Worm (Caenorhabditis elegans): ENCODE data around the gene clec-175.

clec-175 gene

ce11 chrIV:4408714-4409113 is 13.4 kb upstream of the clec-175 start:
- TF ChIP-seq ref-1 (GFP tag; conservative IDR thresholded peaks at IDR 0.05), result no peak
- no peak for TF ChIP-seq cog-1 (tag; optimal IDR thresholded peaks at IDR 0.05)
- TF ChIP-seq med-1 (GFP tag; optimal IDR thresholded peaks at IDR 0.05; ENCODE audit: insufficient read depth), result no peak
- TF ChIP-seq flt-1 (GFP tag; IDR thresholded peaks at IDR 0.05), result no peak
- no peak for TF ChIP-seq tab-1 (GFP tag; IDR thresholded peaks at IDR 0.05)
- no peak for TF ChIP-seq klf-2 (GFP tag; conservative IDR thresholded peaks at IDR 0.05)
- TF ChIP-seq ztf-23 (GFP tag; IDR thresholded peaks at IDR 0.05), result no peak

ce11 chrIV:4410526-4410925 is 11.6 kb upstream of the clec-175 start:
- TF ChIP-seq cog-1 (tag; optimal IDR thresholded peaks at IDR 0.05) (no peak), ztf-29 (GFP tag; IDR thresholded peaks at IDR 0.05) (no peak), tab-1 (GFP tag; IDR thresholded peaks at IDR 0.05) (no peak), klf-2 (GFP tag; conservative IDR thresholded peaks at IDR 0.05) (no peak), ztf-23 (GFP tag; IDR thresholded peaks at IDR 0.05) (no peak)

ce11 chrIV:4411311-4411947 is 10.7 kb upstream of the clec-175 start:
- TF ChIP-seq tab-1 (GFP tag; IDR thresholded peaks at IDR 0.05), result no peak
- TF ChIP-seq ztf-29 (GFP tag; IDR thresholded peaks at IDR 0.05), result no peak
- no peak for TF ChIP-seq med-1 (GFP tag; optimal IDR thresholded peaks at IDR 0.05; ENCODE audit: insufficient read depth)

- TF ChIP-seq ref-1 (GFP tag; conservative IDR thresholded peaks at IDR 0.05), result no peak
- no peak for TF ChIP-seq klf-2 (GFP tag; conservative IDR thresholded peaks at IDR 0.05)
- no peak for TF ChIP-seq cog-1 (tag; optimal IDR thresholded peaks at IDR 0.05)
- no peak for TF ChIP-seq med-1 (GFP tag; optimal IDR thresholded peaks at IDR 0.05; ENCODE audit: insufficient read depth)
- no peak for TF ChIP-seq T22C8.4 (GFP tag; IDR thresholded peaks at IDR 0.05)
- TF ChIP-seq ztf-23 (GFP tag; IDR thresholded peaks at IDR 0.05), result no peak
- no peak for TF ChIP-seq ztf-29 (GFP tag; IDR thresholded peaks at IDR 0.05)
- TF ChIP-seq flt-1 (GFP tag; IDR thresholded peaks at IDR 0.05), result no peak
- TF ChIP-seq tab-1 (GFP tag; IDR thresholded peaks at IDR 0.05), result no peak
These were observed 10.2 kb upstream of the clec-175 start for ce11 chrIV:4411948-4412335.

ce11 chrIV:4413114-4413513 is 9.0 kb upstream of the clec-175 start:
- TF ChIP-seq flt-1 (GFP tag; IDR thresholded peaks at IDR 0.05) (no peak), ref-1 (GFP tag; conservative IDR thresholded peaks at IDR 0.05) (no peak), ztf-23 (GFP tag; IDR thresholded peaks at IDR 0.05) (no peak), klf-2 (GFP tag; conservative IDR thresholded peaks at IDR 0.05) (no peak), cog-1 (tag; optimal IDR thresholded peaks at IDR 0.05) (no peak), ztf-29 (GFP tag; IDR thresholded peaks at IDR 0.05) (no peak), tab-1 (GFP tag; IDR thresholded peaks at IDR 0.05) (no peak), T22C8.4 (GFP tag; IDR thresholded peaks at IDR 0.05) (no peak)

ce11 chrIV:4423026-4423425 is 897 bp downstream of the clec-175 start:
- no peak for TF ChIP-seq cog-1 (tag; optimal IDR thresholded peaks at IDR 0.05)
- TF ChIP-seq tab-1 (GFP tag; IDR thresholded peaks at IDR 0.05), result no peak
- TF ChIP-seq ztf-29 (GFP tag; IDR thresholded peaks at IDR 0.05), result no peak
- no peak for TF ChIP-seq ref-1 (GFP tag; conservative IDR thresholded peaks at IDR 0.05)
- no peak for TF ChIP-seq ztf-23 (GFP tag; IDR thresholded peaks at IDR 0.05)
- no peak for TF ChIP-seq klf-2 (GFP tag; conservative IDR thresholded peaks at IDR 0.05)
- TF ChIP-seq flt-1 (GFP tag; IDR thresholded peaks at IDR 0.05), result no peak
- no peak for TF ChIP-seq T22C8.4 (GFP tag; IDR thresholded peaks at IDR 0.05)
- TF ChIP-seq med-1 (GFP tag; optimal IDR thresholded peaks at IDR 0.05; ENCODE audit: insufficient read depth), result no peak

- TF ChIP-seq T22C8.4 (GFP tag; IDR thresholded peaks at IDR 0.05), result no peak
- no peak for TF ChIP-seq klf-2 (GFP tag; conservative IDR thresholded peaks at IDR 0.05)
- TF ChIP-seq med-1 (GFP tag; optimal IDR thresholded peaks at IDR 0.05; ENCODE audit: insufficient read depth), result no peak
- no peak for TF ChIP-seq ztf-29 (GFP tag; IDR thresholded peaks at IDR 0.05)
These were observed 1.8 kb downstream of the clec-175 start for ce11 chrIV:4423885-4424284.

ce11 chrIV:4429901-4430300 is 7.8 kb downstream of the clec-175 start, which contains the start of the genes str-185 and R08C7.5:
Gene str-185, minus strand, starts transcription at chrIV:4430001.
Gene R08C7.5, plus strand, starts transcription at chrIV:4430229.
- TF ChIP-seq ztf-23 (GFP tag; IDR thresholded peaks at IDR 0.05), result no peak
- no peak for TF ChIP-seq flt-1 (GFP tag; IDR thresholded peaks at IDR 0.05)
- no peak for TF ChIP-seq tab-1 (GFP tag; IDR thresholded peaks at IDR 0.05)
- TF ChIP-seq T22C8.4 (GFP tag; IDR thresholded peaks at IDR 0.05), result no peak

- TF ChIP-seq klf-2 (GFP tag; conservative IDR thresholded peaks at IDR 0.05) (no peak), ztf-29 (GFP tag; IDR thresholded peaks at IDR 0.05) (no peak), ref-1 (GFP tag; conservative IDR thresholded peaks at IDR 0.05) (no peak)
These were observed 12.4 kb downstream of the clec-175 start, which contains the start of the genes R08C7.8 and R08C7.4 for ce11 chrIV:4434441-4435084. Gene R08C7.8, minus strand, starts transcription at chrIV:4434541. Gene R08C7.4, plus strand, starts transcription at chrIV:4435034.

ce11 chrIV:4437825-4438224 is 15.7 kb downstream of the clec-175 start:
- TF ChIP-seq ztf-23 (GFP tag; IDR thresholded peaks at IDR 0.05) (no peak), T22C8.4 (GFP tag; IDR thresholded peaks at IDR 0.05) (no peak), ref-1 (GFP tag; conservative IDR thresholded peaks at IDR 0.05) (no peak), ztf-29 (GFP tag; IDR thresholded peaks at IDR 0.05) (no peak), flt-1 (GFP tag; IDR thresholded peaks at IDR 0.05) (no peak), tab-1 (GFP tag; IDR thresholded peaks at IDR 0.05) (no peak), cog-1 (tag; optimal IDR thresholded peaks at IDR 0.05) (no peak), klf-2 (GFP tag; conservative IDR thresholded peaks at IDR 0.05) (no peak)
